Worm (Caenorhabditis elegans) whole organism, late embryonic: ENCODE results near the gene C18H7.1.

Experiments
- C08G9.2 ChIP-seq: sonication (generic microtip); optimal IDR thresholded peaks from 2 replicates; lab custom pipeline; 2016; ENCODE audit warnings: mild to moderate bottlenecking, missing genetic modification characterization, moderate library complexity, missing compliant biosample characterization
- C38D4.7 ChIP-seq: fragments of 200-800 bp; sonication (Bioruptor generic); optimal IDR thresholded peaks from 2 replicates; lab custom pipeline; 2018; ENCODE audit warnings: mild to moderate bottlenecking, missing genetic modification characterization, moderate library complexity, missing compliant biosample characterization
- F13H6.1 ChIP-seq: sonication (generic microtip); optimal IDR thresholded peaks from 2 replicates; lab custom pipeline; 2016; ENCODE audit warnings: missing genetic modification characterization, missing compliant biosample characterization
- T23F11.4 ChIP-seq: fragments of 200-800 bp; sonication (Bioruptor generic); optimal IDR thresholded peaks from 2 replicates; lab custom pipeline; 2018; ENCODE audit warnings: mild to moderate bottlenecking, missing genetic modification characterization, missing compliant biosample characterization
- Y22D7AL.16 ChIP-seq: sonication (generic microtip); optimal IDR thresholded peaks from 2 replicates; lab custom pipeline; 2016; ENCODE audit warnings: missing genetic modification characterization, missing compliant biosample characterization
- ama-1 ChIP-seq: fragments of 150-350 bp; optimal IDR thresholded peaks from 2 replicates; lab custom pipeline; 2014
- ceh-18 ChIP-seq: sonication (generic microtip); optimal IDR thresholded peaks from 2 replicates; lab custom pipeline; 2016; ENCODE audit warnings: missing genetic modification characterization, missing compliant biosample characterization
- ceh-19 ChIP-seq: fragments of 200-800 bp; sonication (Bioruptor generic); optimal IDR thresholded peaks from 2 replicates; lab custom pipeline; 2018; ENCODE audit warnings: mild to moderate bottlenecking, missing genetic modification characterization, missing compliant biosample characterization
- ceh-2 ChIP-seq: sonication (generic microtip); optimal IDR thresholded peaks from 2 replicates; lab custom pipeline; 2016; ENCODE audit warnings: missing genotype, missing genetic modification characterization, missing compliant biosample characterization
- ceh-30 ChIP-seq: fragments of 150-350 bp; optimal IDR thresholded peaks from 2 replicates; lab custom pipeline; 2014; ENCODE audit warnings: missing biosample characterization, missing genetic modification characterization
- ceh-45 ChIP-seq: fragments of 200-800 bp; sonication (Bioruptor generic); IDR thresholded peaks from 2 replicates; pipeline ENCODE4 v1.3.6; 2022; ENCODE audit warnings: missing genetic modification reagents, missing genetic modification characterization, missing compliant biosample characterization
- ceh-48 ChIP-seq: sonication (generic microtip); optimal IDR thresholded peaks from 2 replicates; lab custom pipeline; 2016; ENCODE audit warnings: missing genetic modification characterization, inconsistent platforms, missing compliant biosample characterization
- ceh-6 ChIP-seq: fragments of 200-800 bp; sonication (Bioruptor generic); optimal IDR thresholded peaks from 2 replicates; lab custom pipeline; 2018; ENCODE audit warnings: mild to moderate bottlenecking, missing genetic modification characterization, missing compliant biosample characterization
- ceh-9 ChIP-seq: sonication (generic microtip); optimal IDR thresholded peaks from 2 replicates; lab custom pipeline; 2016; ENCODE audit warnings: mild to moderate bottlenecking, missing genetic modification characterization, inconsistent platforms, missing compliant biosample characterization
- elt-4 ChIP-seq: sonication (generic microtip); optimal IDR thresholded peaks from 2 replicates; lab custom pipeline; 2016; ENCODE audit warnings: missing genetic modification characterization, missing compliant biosample characterization
- ets-4 ChIP-seq: sonication (generic microtip); optimal IDR thresholded peaks from 2 replicates; lab custom pipeline; 2016; ENCODE audit warnings: missing genetic modification characterization, missing compliant biosample characterization
- eyg-1 ChIP-seq: sonication (generic microtip); optimal IDR thresholded peaks from 2 replicates; lab custom pipeline; 2016; ENCODE audit warnings: missing genotype, missing genetic modification characterization, missing compliant biosample characterization
- fkh-6 ChIP-seq: sonication (generic microtip); optimal IDR thresholded peaks from 2 replicates; lab custom pipeline; 2016; ENCODE audit warnings: missing genetic modification characterization, missing compliant biosample characterization
- gmeb-2 ChIP-seq: sonication (generic microtip); optimal IDR thresholded peaks from 2 replicates; lab custom pipeline; 2016; ENCODE audit warnings: missing genetic modification characterization, inconsistent platforms, missing compliant biosample characterization
- hlh-13 ChIP-seq: fragments of 200-800 bp; sonication (Bioruptor generic); optimal IDR thresholded peaks from 2 replicates; lab custom pipeline; 2018; ENCODE audit warnings: mild to moderate bottlenecking, missing genetic modification characterization, missing compliant biosample characterization
- hlh-15 ChIP-seq: sonication (generic microtip); optimal IDR thresholded peaks from 2 replicates; lab custom pipeline; 2016; ENCODE audit warnings: missing genetic modification characterization, missing compliant biosample characterization
- hlh-30 ChIP-seq: sonication (generic microtip); optimal IDR thresholded peaks from 2 replicates; lab custom pipeline; 2017; ENCODE audit warnings: antibody characterized with exemption, missing genetic modification characterization, missing compliant biosample characterization; ENCODE audit not compliant: insufficient read depth
- hlh-6 ChIP-seq: sonication (generic microtip); optimal IDR thresholded peaks from 2 replicates; lab custom pipeline; 2016; ENCODE audit warnings: missing genotype, missing genetic modification characterization, missing compliant biosample characterization
- hlh-8 ChIP-seq: sonication (generic microtip); optimal IDR thresholded peaks from 2 replicates; lab custom pipeline; 2016; ENCODE audit warnings: missing genotype, missing genetic modification characterization, missing compliant biosample characterization
- lim-6 ChIP-seq: sonication (generic microtip); optimal IDR thresholded peaks from 2 replicates; lab custom pipeline; 2016; ENCODE audit warnings: missing genetic modification characterization, missing compliant biosample characterization
- lin-11 ChIP-seq: fragments of 200-800 bp; sonication (Bioruptor generic); optimal IDR thresholded peaks from 2 replicates; lab custom pipeline; 2018; ENCODE audit warnings: mild to moderate bottlenecking, missing genetic modification characterization, missing compliant biosample characterization
- madf-2 ChIP-seq: sonication (generic microtip); optimal IDR thresholded peaks from 2 replicates; lab custom pipeline; 2017; ENCODE audit warnings: missing genetic modification characterization, missing compliant biosample characterization
- mec-3 ChIP-seq: sonication (generic microtip); optimal IDR thresholded peaks from 2 replicates; lab custom pipeline; 2016; ENCODE audit warnings: borderline replicate concordance, missing genetic modification characterization, missing compliant biosample characterization
- nhr-11 ChIP-seq: fragments of 150-350 bp; optimal IDR thresholded peaks from 2 replicates; lab custom pipeline; 2014; ENCODE audit warnings: missing biosample characterization, missing genetic modification characterization
- nhr-232 ChIP-seq: sonication (generic microtip); optimal IDR thresholded peaks from 2 replicates; lab custom pipeline; 2016; ENCODE audit warnings: missing genetic modification characterization, missing compliant biosample characterization
- npax-4 ChIP-seq: sonication (generic microtip); optimal IDR thresholded peaks from 2 replicates; lab custom pipeline; 2016; ENCODE audit warnings: missing genetic modification characterization, missing compliant biosample characterization
- odd-2 ChIP-seq: sonication (generic microtip); optimal IDR thresholded peaks from 2 replicates; lab custom pipeline; 2017; ENCODE audit warnings: antibody characterized with exemption, mild to moderate bottlenecking, missing genetic modification characterization, missing compliant biosample characterization
- pag-3 ChIP-seq: sonication (generic microtip); optimal IDR thresholded peaks from 2 replicates; lab custom pipeline; 2016; ENCODE audit warnings: missing compliant biosample characterization, missing genetic modification characterization, borderline replicate concordance
- pax-1 ChIP-seq: fragments of 150-350 bp; optimal IDR thresholded peaks from 2 replicates; lab custom pipeline; 2014; ENCODE audit warnings: missing biosample characterization, missing genetic modification characterization
- pha-2 ChIP-seq: sonication (generic microtip); optimal IDR thresholded peaks from 2 replicates; lab custom pipeline; 2017; ENCODE audit warnings: mild to moderate bottlenecking, missing genetic modification characterization, missing compliant biosample characterization
- pha-4 ChIP-seq: fragments of 150-350 bp; optimal IDR thresholded peaks from 2 replicates; lab custom pipeline; 2018; ENCODE audit warnings: missing biosample characterization, missing genetic modification reagents, missing genetic modification characterization
- pqm-1 ChIP-seq: sonication (generic microtip); optimal IDR thresholded peaks from 2 replicates; lab custom pipeline; 2016; ENCODE audit warnings: missing genetic modification characterization, missing compliant biosample characterization
- rnt-1 ChIP-seq: sonication (generic microtip); optimal IDR thresholded peaks from 2 replicates; lab custom pipeline; 2016; ENCODE audit warnings: missing genetic modification characterization, missing compliant biosample characterization
- sdc-2 ChIP-seq: sonication (generic microtip); optimal IDR thresholded peaks from 2 replicates; lab custom pipeline; 2016; ENCODE audit warnings: missing genotype, missing genetic modification characterization, missing compliant biosample characterization
- sox-2 ChIP-seq: fragments of 200-800 bp; sonication (Bioruptor generic); IDR thresholded peaks from 2 replicates; pipeline ENCODE4 v1.3.6; 2022; ENCODE audit warnings: missing genetic modification reagents, missing genetic modification characterization, missing compliant biosample characterization
- sox-4 ChIP-seq: sonication (generic microtip); optimal IDR thresholded peaks from 2 replicates; lab custom pipeline; 2017; ENCODE audit warnings: mild to moderate bottlenecking, missing genetic modification characterization, inconsistent platforms, missing compliant biosample characterization
- tbx-2 ChIP-seq: sonication (generic microtip); optimal IDR thresholded peaks from 2 replicates; lab custom pipeline; 2016; ENCODE audit warnings: missing genetic modification characterization, missing compliant biosample characterization
- tbx-7 ChIP-seq: sonication (generic microtip); optimal IDR thresholded peaks from 2 replicates; lab custom pipeline; 2016; ENCODE audit warnings: missing genotype, missing genetic modification characterization, missing compliant biosample characterization
- unc-3 ChIP-seq, 2 experiments: fragments of 200-800 bp in 1 of 2; sonication (Bioruptor generic) in 1 of 2; sonication (generic microtip) in 1 of 2; conservative IDR thresholded peaks in 1 of 2; optimal IDR thresholded peaks in 1 of 2; 2 replicates each; pipeline versions ENCODE4 v1.3.6 to Lab custom; 2016 to 2022; ENCODE audit warnings: missing compliant biosample characterization in 2 of 2, missing genetic modification characterization in 2 of 2, missing genetic modification reagents in 1 of 2
- unc-42 ChIP-seq: sonication (generic microtip); optimal IDR thresholded peaks from 2 replicates; lab custom pipeline; 2016; ENCODE audit warnings: missing genotype, missing genetic modification characterization, missing compliant biosample characterization
- unc-55 ChIP-seq: sonication (generic microtip); optimal IDR thresholded peaks from 2 replicates; lab custom pipeline; 2017; ENCODE audit warnings: missing biosample characterization, missing genetic modification reagents, missing genetic modification characterization
- unc-86 ChIP-seq: sonication (generic microtip); optimal IDR thresholded peaks from 2 replicates; lab custom pipeline; 2016; ENCODE audit warnings: missing genetic modification characterization, missing compliant biosample characterization
- zip-5 ChIP-seq: sonication (generic microtip); optimal IDR thresholded peaks from 2 replicates; lab custom pipeline; 2016; ENCODE audit warnings: missing genetic modification characterization, missing compliant biosample characterization

The C18H7.1 gene

DNA sequence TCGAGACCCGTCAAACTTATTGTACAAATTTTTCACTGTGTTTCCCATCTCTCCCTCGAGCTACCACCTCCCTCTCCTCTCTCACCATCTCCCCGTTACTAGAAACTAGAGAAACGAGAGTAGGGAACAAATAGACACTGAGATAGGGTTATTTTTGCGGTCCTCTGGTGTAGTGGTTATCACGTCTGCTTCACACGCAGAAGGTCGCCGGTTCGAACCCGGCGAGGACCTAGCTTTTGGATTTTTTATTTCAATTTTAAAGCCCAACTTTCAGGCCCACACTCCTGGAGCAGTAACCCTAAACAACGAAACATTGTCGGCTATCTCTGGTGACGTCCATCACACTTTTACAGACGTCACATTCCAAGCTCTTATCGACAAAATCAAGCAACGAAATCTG is 5.0 kb downstream of the C18H7.1 start (continued):
- TF ChIP-seq sox-2 (GFP tag; lab: Robert Waterston, UW) = peak; percentile 50
- peak; percentile 32 for TF ChIP-seq fkh-6
- TF ChIP-seq ceh-30 (tag; lab: Kevin White, UChicago) = no peak
- peak; percentile 73 for TF ChIP-seq pha-2 (tag; lab: Kevin White, UChicago)
- peak; percentile 67 for TF ChIP-seq madf-2 (tag; lab: Kevin White, UChicago)
- TF ChIP-seq gmeb-2 (tag; lab: Kevin White, UChicago) = peak; percentile 75
- peak; percentile 78 for TF ChIP-seq sox-4
- no peak for TF ChIP-seq ama-1 (lab: Kevin White, UChicago)
- TF ChIP-seq elt-4 (tag; lab: Kevin White, UChicago) = no peak
- TF ChIP-seq ceh-45 (GFP tag; lab: Robert Waterston, UW) = no peak
- peak; percentile 69 for TF ChIP-seq hlh-6 (tag; lab: Kevin White, UChicago)
- TF ChIP-seq tbx-2 (tag; lab: Kevin White, UChicago) = peak; percentile 64
- no peak for TF ChIP-seq pqm-1 (tag; lab: Kevin White, UChicago)
- peak; percentile 36 for TF ChIP-seq zip-5 (tag; lab: Kevin White, UChicago)
- peak; percentile 64 for TF ChIP-seq C08G9.2 (tag; lab: Kevin White, UChicago)
- TF ChIP-seq hlh-30 (tag; lab: Kevin White, UChicago) = peak; percentile 13
- peak; percentile 72 for TF ChIP-seq lin-11 (tag; lab: Kevin White, UChicago)
- TF ChIP-seq odd-2 (tag; lab: Kevin White, UChicago) = peak; percentile 65
- TF ChIP-seq T23F11.4 = peak; percentile 37
- TF ChIP-seq mec-3 (tag; lab: Kevin White, UChicago) = peak; percentile 24
- TF ChIP-seq ceh-48 = peak; percentile 56
- TF ChIP-seq pag-3 (tag; lab: Kevin White, UChicago) = no peak
- TF ChIP-seq ceh-2 (tag; lab: Kevin White, UChicago) = peak; percentile 34
- TF ChIP-seq unc-42 = no peak
- TF ChIP-seq sdc-2 (tag; lab: Kevin White, UChicago) = no peak
- TF ChIP-seq F13H6.1 = peak; percentile 38
- TF ChIP-seq C38D4.7 (GFP tag; lab: Kevin White, UChicago) = peak; percentile 70
- peak; percentile 55 for TF ChIP-seq ceh-9 (tag; lab: Kevin White, UChicago)
- TF ChIP-seq pax-1 = no peak
- TF ChIP-seq hlh-8 = peak; percentile 4
- peak; percentile 69; the same call in 1 of the 2 replicates for TF ChIP-seq unc-3 (GFP tag; conservative IDR thresholded peaks at IDR 0.05; lab: Robert Waterston, UW)
- peak; percentile 54 for TF ChIP-seq unc-3 (tag; optimal IDR thresholded peaks at IDR 0.05; lab: Kevin White, UChicago)
- no peak for TF ChIP-seq ets-4
- TF ChIP-seq unc-86 (tag; lab: Kevin White, UChicago) = peak; percentile 78
- peak; percentile 5 for TF ChIP-seq eyg-1 (tag; lab: Kevin White, UChicago)
- TF ChIP-seq unc-55 (GFP tag; lab: Kevin White, UChicago) = no peak
- peak; percentile 71 for TF ChIP-seq rnt-1 (tag; lab: Kevin White, UChicago)
- TF ChIP-seq hlh-13 (GFP tag; lab: Kevin White, UChicago) = peak; percentile 49
- TF ChIP-seq ceh-6 (GFP tag; lab: Kevin White, UChicago) = peak; percentile 79
- TF ChIP-seq nhr-232 (tag; lab: Kevin White, UChicago) = peak; percentile 51
- no peak for TF ChIP-seq nhr-11 (tag; lab: Kevin White, UChicago)
- TF ChIP-seq Y22D7AL.16 (tag; lab: Kevin White, UChicago) = peak; percentile 34
- TF ChIP-seq tbx-7 (tag; lab: Kevin White, UChicago) = peak; percentile 10
- no peak for TF ChIP-seq pha-4 (tag; lab: Kevin White, UChicago)
- peak; percentile 45 for TF ChIP-seq npax-4 (tag; lab: Kevin White, UChicago)
- TF ChIP-seq ceh-18 = peak; percentile 53
- TF ChIP-seq ceh-19 (GFP tag; lab: Kevin White, UChicago) = peak; percentile 80
- peak; percentile 9 for TF ChIP-seq hlh-15 (tag; lab: Kevin White, UChicago)
- no peak for TF ChIP-seq lim-6 (tag; lab: Kevin White, UChicago)
